Worm (Caenorhabditis elegans): ENCODE measurements around the gene F42A9.6.

F42A9.6 gene

ce11 chrIV:8617047-8617446 is 8.0 kb downstream of the F42A9.6 start, which contains the start of the genes F42A9.7 and F42A9.3:
F42A9.7 (minus strand) TSS chrIV:8617147.
F42A9.3 (plus strand) TSS chrIV:8617260.
- TF ChIP-seq sup-37 (GFP tag; optimal IDR thresholded peaks at IDR 0.05) (no peak), aly-2 (tag; optimal IDR thresholded peaks at IDR 0.05) (no peak), elt-2 (tag; optimal IDR thresholded peaks at IDR 0.05) (no peak), ztf-11 (tag; optimal IDR thresholded peaks at IDR 0.05) (no peak), egl-13 (tag; optimal IDR thresholded peaks at IDR 0.05) (no peak), nhr-85 (tag) (no peak), lin-35 (GFP tag; optimal IDR thresholded peaks at IDR 0.05) (no peak), hpl-2 (GFP tag; optimal IDR thresholded peaks at IDR 0.05) (no peak), lin-13 (GFP tag; optimal IDR thresholded peaks at IDR 0.05) (no peak), nhr-28 (tag; optimal IDR thresholded peaks at IDR 0.05) (no peak), hlh-4 (tag; optimal IDR thresholded peaks at IDR 0.05) (no peak), ceh-88 (GFP tag; IDR thresholded peaks at IDR 0.05) (no peak), egl-27 (tag; optimal IDR thresholded peaks at IDR 0.05) (no peak), irx-1 (tag; optimal IDR thresholded peaks at IDR 0.05) (no peak), sptf-1 (tag; optimal IDR thresholded peaks at IDR 0.05) (no peak), lir-3 (tag; optimal IDR thresholded peaks at IDR 0.05; ENCODE audit: poor library complexity) (no peak), nhr-71 (tag; optimal IDR thresholded peaks at IDR 0.05) (no peak), nhr-11 (tag; optimal IDR thresholded peaks at IDR 0.05) (no peak), tbx-2 (tag; optimal IDR thresholded peaks at IDR 0.05) (no peak), mdl-1 (tag; optimal IDR thresholded peaks at IDR 0.05) (no peak)

- TF ChIP-seq fkh-4 (tag; optimal IDR thresholded peaks at IDR 0.05; ENCODE audit: borderline replicate concordance) (no peak), nhr-20 (tag; optimal IDR thresholded peaks at IDR 0.05) (peak; percentile 6), rnt-1 (tag; optimal IDR thresholded peaks at IDR 0.05) (no peak), ceh-90 (tag; optimal IDR thresholded peaks at IDR 0.05) (no peak), jun-1 (tag; optimal IDR thresholded peaks at IDR 0.05) (no peak), mef-2 (tag; optimal IDR thresholded peaks at IDR 0.05) (no peak), Y116A8C.19 (tag; optimal IDR thresholded peaks at IDR 0.05; ENCODE audit: borderline replicate concordance) (no peak), nhr-90 (tag; optimal IDR thresholded peaks at IDR 0.05; ENCODE audit: poor library complexity) (no peak), unc-98 (GFP tag; IDR thresholded peaks at IDR 0.05) (no peak), ztf-4 (tag; optimal IDR thresholded peaks at IDR 0.05) (no peak), tbx-2 (tag; optimal IDR thresholded peaks at IDR 0.05) (no peak), mab-9 (GFP tag; IDR thresholded peaks at IDR 0.05) (no peak), F16B12.6 (tag; optimal IDR thresholded peaks at IDR 0.05) (no peak), snu-23 (GFP tag; optimal IDR thresholded peaks at IDR 0.05) (peak; percentile 35), unc-86 (tag; optimal IDR thresholded peaks at IDR 0.05) (no peak), sptf-1 (tag; optimal IDR thresholded peaks at IDR 0.05) (no peak), sox-4 (tag; optimal IDR thresholded peaks at IDR 0.05) (no peak), lir-3 (tag; optimal IDR thresholded peaks at IDR 0.05; ENCODE audit: poor library complexity) (no peak), egl-27 (tag; optimal IDR thresholded peaks at IDR 0.05) (no peak), hlh-4 (tag; optimal IDR thresholded peaks at IDR 0.05) (no peak), nhr-28 (tag; optimal IDR thresholded peaks at IDR 0.05) (no peak), C16A3.4 (tag; optimal IDR thresholded peaks at IDR 0.05) (no peak), nhr-237 (tag; optimal IDR thresholded peaks at IDR 0.05) (no peak), mdl-1 (tag; optimal IDR thresholded peaks at IDR 0.05) (no peak), sup-37 (GFP tag; optimal IDR thresholded peaks at IDR 0.05) (no peak), unc-130 (tag; optimal IDR thresholded peaks at IDR 0.05) (no peak), aly-2 (tag; optimal IDR thresholded peaks at IDR 0.05) (no peak), nhr-12 (tag; optimal IDR thresholded peaks at IDR 0.05) (no peak), nhr-11 (tag; optimal IDR thresholded peaks at IDR 0.05) (no peak), lin-39 (tag; optimal IDR thresholded peaks at IDR 0.05) (no peak), mep-1 (tag; optimal IDR thresholded peaks at IDR 0.05) (peak; percentile 21), nhr-47 (tag; optimal IDR thresholded peaks at IDR 0.05) (no peak), lin-35 (GFP tag; optimal IDR thresholded peaks at IDR 0.05) (peak in 1 of 2 experiments; percentile 42), egl-13 (tag; optimal IDR thresholded peaks at IDR 0.05) (no peak), ama-1 (optimal IDR thresholded peaks at IDR 0.05) (no peak), fkh-8 (tag; optimal IDR thresholded peaks at IDR 0.05) (no peak), ceh-8 (GFP tag; optimal IDR thresholded peaks at IDR 0.05) (no peak), fos-1 (tag; optimal IDR thresholded peaks at IDR 0.05) (no peak), C04F5.9 (tag; optimal IDR thresholded peaks at IDR 0.05) (no peak), pqm-1 (tag; optimal IDR thresholded peaks at IDR 0.05) (no peak), snpc-4 (tag; optimal IDR thresholded peaks at IDR 0.05) (no peak), lin-14 (GFP tag; optimal IDR thresholded peaks at IDR 0.05) (peak; percentile 42), zag-1 (tag; optimal IDR thresholded peaks at IDR 0.05) (no peak)
Observed at ce11 chrIV:8618698-8619097, 9.7 kb downstream of the F42A9.6 start, which contains the start of gene F42A9.8. F42A9.8 (minus strand) TSS chrIV:8618785.
